Fruit fly (Drosophila melanogaster) ovary, adult (tissue): ENCODE data around the gene Cpr67Fa1.

Source experiments
- CG17801 ChIP-seq: fragments of 200-800 bp; optimal IDR thresholded peaks from 2 replicates; lab custom pipeline; 2019; ENCODE audit warnings: missing biosample characterization, mild to moderate bottlenecking, missing genetic modification characterization, moderate library complexity; ENCODE audit not compliant: partially characterized antibody

The Cpr67Fa1 gene

dm6 chr3L:10852347-10853130, 37.3 kb upstream of the Cpr67Fa1 start:
- TF ChIP-seq CG17801: peak; percentile 82

DNA sequence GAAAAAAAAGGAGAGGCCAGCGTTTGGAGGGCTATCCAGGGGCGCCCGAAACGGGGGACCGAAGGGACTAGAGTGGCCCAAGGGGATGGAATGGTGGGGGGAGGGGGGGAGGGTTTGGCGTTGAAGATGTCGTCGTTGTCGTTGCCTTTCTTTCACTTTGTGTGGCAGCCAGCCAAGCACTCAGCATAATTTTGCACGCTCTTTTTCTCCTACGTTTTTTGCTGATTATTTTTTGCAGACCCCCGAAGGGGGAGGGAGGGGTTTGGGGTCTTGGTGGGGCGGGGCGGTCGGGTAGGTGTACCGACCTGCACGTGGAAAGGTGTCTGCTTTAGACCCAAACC, 36.7 kb upstream of the Cpr67Fa1 start:
- TF ChIP-seq CG17801: no peak

DNA sequence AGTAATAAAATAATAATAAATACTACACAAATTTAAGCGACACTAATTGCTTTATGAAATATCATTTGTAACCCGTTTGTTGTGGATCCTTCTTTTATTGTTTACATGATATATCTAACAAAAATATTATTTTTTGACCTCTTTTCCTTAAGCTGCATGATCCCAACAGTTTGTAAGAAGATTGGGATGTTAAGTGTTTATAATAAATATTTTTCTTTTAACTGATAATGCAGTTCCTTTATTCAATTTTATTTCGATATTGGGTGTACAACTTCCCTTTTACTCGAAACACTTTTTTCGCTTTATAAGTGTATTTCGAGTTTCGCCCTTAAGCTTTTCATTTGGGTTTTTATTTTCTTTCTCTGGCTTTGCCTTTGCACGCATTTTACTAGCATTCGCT, 36.2 kb upstream of the Cpr67Fa1 start:
- TF ChIP-seq CG17801: no peak

DNA sequence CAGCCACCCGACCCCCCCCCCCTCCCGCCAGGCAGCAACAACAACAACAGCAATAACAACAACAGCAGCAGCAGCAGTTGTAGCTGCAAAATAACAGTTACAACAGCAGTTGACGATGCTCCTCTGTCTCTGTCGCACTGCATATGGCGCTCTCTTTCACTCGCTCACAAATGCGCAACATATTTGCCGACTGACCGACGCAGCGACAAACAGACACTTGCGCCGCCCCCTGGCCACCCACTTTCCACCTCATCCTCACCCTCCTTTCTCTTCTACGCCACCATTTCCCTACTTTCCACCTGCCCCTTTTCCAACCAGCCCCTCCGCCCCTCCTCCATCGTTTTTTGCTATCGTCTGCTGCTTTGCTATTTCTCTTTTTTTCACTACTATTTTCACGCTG, 35.8 kb upstream of the Cpr67Fa1 start:
- no peak for TF ChIP-seq CG17801

DNA sequence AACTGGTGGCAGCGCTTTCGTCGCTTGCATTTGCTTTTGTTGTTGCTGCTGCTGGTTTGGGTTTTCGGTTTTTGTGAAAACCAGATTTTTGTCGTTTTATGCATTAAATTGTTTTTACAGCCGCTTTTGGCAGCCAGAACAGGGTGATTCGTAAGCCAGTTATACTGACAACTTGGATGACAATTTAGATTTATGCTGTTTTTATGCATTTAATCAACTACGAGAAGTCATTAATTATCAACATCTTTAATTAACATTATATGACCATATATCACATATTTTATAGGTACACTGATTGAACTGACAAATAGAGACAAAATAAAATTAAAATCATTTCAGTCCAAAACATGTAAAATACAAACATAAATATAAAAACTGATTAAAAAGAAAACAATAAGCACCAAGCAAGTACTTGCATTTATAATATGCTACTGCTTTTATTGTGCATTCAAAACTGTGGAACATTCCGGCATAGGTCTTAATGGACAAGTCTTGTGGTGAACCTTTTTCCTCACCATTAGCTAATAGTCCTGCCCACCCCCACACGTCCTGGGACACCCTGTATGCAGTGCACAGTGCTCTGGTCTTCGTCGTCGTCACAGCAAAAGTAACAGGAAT, 34.9 kb upstream of the Cpr67Fa1 start:
- TF ChIP-seq CG17801: no peak

DNA sequence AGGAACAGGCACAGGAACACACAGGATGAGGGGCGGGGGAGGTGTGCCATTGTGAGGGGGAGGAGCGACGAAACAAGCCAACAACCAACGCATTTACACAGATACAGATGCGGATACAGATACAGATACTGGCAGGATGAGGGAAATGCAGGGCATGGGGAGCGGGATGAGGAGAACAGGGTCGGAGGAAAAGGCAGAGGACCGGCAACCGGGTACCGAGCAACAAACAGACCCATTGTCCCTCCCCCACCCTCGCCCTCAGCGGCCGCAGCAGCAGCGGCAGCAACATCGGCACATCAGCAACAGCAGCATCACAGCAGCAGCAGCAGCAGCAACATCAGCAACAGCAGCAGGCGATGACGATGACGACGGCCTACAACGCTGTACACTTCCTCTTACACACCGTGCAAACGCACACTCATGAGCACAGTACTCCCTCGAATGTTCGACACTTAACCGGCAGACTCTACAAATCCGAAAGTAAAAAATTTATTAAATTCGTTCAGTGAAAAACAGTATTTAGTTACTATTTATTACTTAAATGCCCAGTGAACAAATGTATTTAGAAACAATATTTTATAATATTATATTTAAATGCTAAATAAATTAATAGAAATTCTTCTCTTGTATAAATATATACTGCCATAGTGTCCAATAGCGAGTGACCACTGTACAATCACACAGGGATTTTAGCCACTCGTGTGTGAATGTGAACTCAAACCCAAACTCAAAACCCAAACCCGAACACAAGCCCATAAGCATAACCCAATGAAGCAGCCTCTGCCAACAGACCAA, 34.2 kb upstream of the Cpr67Fa1 start:
- no peak for TF ChIP-seq CG17801

DNA sequence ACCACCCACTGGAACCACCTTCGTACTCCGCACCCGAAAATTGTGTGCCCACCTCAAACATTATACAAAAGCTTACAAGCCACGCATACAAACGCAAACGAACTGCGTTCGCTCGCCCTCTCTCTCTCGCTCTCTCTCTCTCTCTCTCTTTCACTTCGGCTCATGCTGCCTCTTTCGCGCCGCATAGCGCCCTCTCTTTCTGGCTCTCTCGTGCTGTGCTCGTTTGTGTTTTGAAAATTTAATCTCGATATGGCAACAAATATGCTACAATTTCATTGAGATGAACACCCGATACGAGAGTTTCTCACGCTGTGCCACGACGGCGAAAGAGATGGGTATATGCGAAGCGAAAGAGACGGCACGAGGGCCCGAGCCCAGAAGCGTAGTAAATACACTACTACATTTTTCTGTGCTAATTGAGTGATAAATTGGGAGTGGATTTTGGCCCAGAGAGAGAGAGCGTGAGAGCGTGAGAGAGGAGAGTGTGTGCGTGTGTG, 33.2 kb upstream of the Cpr67Fa1 start:
- TF ChIP-seq CG17801: no peak

DNA sequence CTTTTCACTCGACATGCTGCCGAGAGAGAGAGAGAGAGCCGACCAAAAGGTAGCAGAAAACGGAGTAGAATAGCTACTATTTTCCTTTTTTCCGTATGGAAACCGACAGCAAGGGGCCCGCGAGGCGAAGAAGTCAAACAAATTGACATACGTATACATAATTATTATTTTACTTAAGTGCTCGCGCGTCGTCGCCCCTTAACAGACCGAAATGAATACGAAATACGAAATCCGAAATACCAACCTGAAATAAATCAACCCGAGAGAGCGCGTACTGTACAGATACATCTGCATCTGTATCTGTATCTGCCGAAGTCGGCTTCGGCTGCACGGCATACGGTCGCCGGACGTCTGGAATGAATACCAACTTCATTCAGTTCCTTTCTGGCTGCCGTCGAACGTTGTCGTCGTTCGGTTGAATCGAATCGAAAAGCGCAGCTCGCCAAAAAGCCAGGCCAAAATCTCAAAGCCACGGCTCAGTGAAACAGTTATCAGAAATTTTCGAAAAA, 32.2 kb upstream of the Cpr67Fa1 start:
- TF ChIP-seq CG17801: peak; percentile 44

- TF ChIP-seq CG17801: no peak
These were observed 31.2 kb upstream of the Cpr67Fa1 start for dm6 chr3L:10858569-10858968.

DNA sequence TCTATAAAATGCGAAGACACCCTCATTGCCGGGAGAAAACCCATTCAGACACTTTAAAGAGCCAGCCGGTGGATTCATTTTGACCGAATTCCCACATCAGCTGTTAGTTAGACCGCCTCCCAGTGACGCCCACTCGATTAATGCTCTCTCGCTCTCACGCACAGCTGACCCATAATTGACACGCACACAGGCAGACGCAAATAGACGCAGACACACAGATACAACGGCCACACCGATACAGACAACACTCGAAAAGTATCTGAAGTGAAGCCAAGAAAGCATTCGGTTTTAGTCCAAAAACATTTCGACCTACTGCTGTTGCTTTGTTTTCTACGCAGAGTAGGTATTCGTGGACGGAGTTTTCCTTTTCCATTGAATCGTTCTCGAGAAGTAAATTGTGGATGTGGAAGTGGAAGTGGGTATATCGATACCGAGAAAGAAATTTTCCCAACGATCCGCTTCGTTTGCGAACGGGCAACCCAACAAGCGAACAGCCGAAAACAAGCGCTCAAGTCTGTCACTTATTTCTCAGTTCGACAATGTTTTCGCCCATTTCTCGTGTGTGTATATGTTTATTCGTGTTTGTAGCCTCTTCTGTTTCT, 29.6 kb upstream of the Cpr67Fa1 start:
- no peak for TF ChIP-seq CG17801

DNA sequence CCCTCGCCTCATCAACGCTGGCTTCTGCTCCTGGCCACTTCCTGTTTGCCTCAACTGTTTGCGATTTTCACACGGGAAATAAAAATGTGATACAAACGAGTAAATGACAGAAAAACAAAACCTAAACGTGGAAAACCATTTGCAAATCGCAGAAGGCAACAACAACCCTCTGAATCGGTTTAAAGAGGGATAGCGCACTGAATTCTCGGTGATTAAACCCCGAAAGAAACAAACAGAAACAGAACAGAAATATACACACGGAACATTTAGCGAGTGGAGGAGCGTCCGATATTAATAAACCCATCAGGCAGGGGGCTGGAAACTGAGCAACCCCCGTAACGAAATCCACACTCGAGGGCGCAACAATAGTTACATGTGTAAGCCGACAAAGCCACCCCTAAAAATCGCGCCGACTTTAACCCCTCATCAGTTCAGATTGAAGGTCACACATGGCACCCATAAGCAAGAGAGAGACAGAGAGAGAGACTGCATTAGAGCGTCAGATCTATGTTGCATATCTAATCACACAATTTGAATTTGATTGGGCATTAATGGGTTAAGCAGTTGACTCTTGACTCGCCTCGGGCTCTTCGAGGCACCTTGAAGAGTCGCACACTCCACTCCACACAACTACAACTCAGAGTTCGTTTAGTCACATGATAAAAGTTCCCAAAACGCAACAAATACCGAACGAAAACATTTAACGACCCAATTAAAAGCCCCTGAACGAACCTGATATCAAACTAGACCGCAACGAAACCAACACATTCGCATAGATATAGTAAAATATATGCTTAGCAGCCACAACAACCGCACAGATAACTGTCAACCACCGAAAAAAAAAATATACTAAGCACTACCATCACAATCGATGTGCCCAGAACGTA, 27.9 kb upstream of the Cpr67Fa1 start:
- TF ChIP-seq CG17801: no peak

DNA sequence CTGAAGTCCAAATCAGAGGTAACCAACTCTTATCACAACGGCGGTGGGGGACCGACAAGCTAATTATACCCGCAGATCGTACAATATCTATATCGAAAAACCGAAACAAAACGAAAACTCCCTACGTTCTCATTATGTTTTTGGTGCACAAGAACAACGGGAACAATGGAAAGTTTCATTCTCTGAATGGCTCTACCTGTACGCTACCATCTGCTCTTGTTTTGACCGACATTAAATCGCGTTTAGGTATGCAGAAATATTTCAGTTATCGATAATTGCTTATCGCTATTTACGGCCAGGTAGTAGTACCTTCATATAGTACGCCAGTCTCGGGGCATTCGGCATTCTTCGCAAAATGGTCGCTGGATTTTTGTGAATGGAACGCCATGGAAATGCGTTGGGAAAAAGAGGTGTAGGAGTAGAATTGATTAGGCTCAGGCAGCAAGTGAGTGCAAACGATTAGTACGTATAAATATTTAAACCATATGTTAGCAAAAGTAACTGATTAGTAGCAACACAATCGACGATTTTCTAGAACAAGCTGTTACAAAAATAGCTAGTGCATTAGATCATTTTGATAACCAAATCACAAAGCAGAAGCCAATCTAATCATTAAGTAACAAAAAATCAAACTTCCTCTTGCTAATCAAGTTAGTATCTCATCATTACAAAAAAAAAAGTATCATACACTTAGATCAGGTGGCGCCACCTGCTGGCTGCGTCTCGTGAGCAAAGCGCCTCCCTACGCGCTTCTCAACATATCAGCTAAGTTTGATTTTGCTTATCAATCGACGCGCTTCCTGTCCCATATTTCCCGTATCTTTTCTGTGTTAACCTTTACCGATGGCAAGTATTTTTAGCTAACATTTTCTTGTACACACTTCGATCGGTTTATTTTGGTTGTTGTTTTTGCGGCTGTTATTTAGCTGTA, 27.0 kb upstream of the Cpr67Fa1 start:
- TF ChIP-seq CG17801: no peak

DNA sequence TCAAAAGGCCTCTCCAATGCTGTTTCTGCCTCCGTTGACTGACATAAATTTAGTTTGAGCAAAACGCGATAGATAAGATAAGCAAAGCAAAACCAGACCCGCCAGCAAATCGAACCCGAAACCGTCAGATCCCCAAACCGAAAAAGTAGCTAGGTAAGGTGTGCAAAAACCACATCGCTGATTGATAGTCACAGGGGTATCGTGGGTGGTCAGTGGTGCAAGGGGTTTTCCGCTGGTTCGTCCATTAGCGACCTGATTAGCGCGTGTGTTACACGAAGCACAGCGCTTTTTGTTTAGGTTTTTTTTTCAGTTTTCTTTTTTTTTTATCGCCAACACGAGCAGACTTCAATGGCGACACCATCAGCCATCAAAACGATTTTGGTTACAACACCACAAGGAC, 25.9 kb upstream of the Cpr67Fa1 start:
- TF ChIP-seq CG17801: no peak

- TF ChIP-seq CG17801: no peak
These were observed 23.0 kb upstream of the Cpr67Fa1 start for dm6 chr3L:10866633-10867379.
